Worm (Caenorhabditis elegans) whole organism, L3 larva: Measurements from ENCODE around the gene F10C2.5.

Experiments
- R02D3.7 ChIP-seq: fragments of 150-350 bp; optimal IDR thresholded peaks from 2 replicates; lab custom pipeline; 2014; ENCODE audit warnings: missing biosample characterization, missing genetic modification characterization
- ZK546.5 ChIP-seq: sonication (generic microtip); optimal IDR thresholded peaks from 2 replicates; lab custom pipeline; 2017; ENCODE audit warnings: missing biosample characterization, missing genetic modification characterization
- aly-2 ChIP-seq: fragments of 150-350 bp; optimal IDR thresholded peaks from 2 replicates; lab custom pipeline; 2014; ENCODE audit warnings: missing biosample characterization, missing genetic modification characterization
- ama-1 ChIP-seq: fragments of 150-350 bp; optimal IDR thresholded peaks from 2 replicates; lab custom pipeline; 2018
- ceh-16 ChIP-seq: sonication (generic microtip); optimal IDR thresholded peaks from 2 replicates; lab custom pipeline; 2017; ENCODE audit warnings: missing biosample characterization, missing genetic modification characterization
- ceh-28 ChIP-seq: fragments of 150-350 bp; optimal IDR thresholded peaks from 2 replicates; lab custom pipeline; 2014; ENCODE audit warnings: missing biosample characterization, missing genetic modification reagents, missing genetic modification characterization
- ceh-82 ChIP-seq: fragments of 150-350 bp; optimal IDR thresholded peaks from 2 replicates; lab custom pipeline; 2014; ENCODE audit warnings: missing biosample characterization, missing genetic modification characterization
- daf-12 ChIP-seq: fragments of 150-350 bp; optimal IDR thresholded peaks from 2 replicates; lab custom pipeline; 2014; ENCODE audit warnings: missing biosample characterization, missing genetic modification reagents, missing genetic modification characterization
- egl-27 ChIP-seq: sonication (generic microtip); optimal IDR thresholded peaks from 4 replicates; lab custom pipeline; 2017; ENCODE audit warnings: missing biosample characterization, missing genetic modification reagents, missing genetic modification characterization
- egl-5 ChIP-seq: fragments of 150-350 bp; optimal IDR thresholded peaks from 2 replicates; lab custom pipeline; 2017; ENCODE audit warnings: missing biosample characterization, missing genetic modification reagents, missing genetic modification characterization, inconsistent platforms
- elt-1 ChIP-seq: fragments of 150-350 bp; optimal IDR thresholded peaks from 2 replicates; lab custom pipeline; 2014; ENCODE audit warnings: missing biosample characterization, missing genetic modification characterization
- elt-2 ChIP-seq: sonication (generic microtip); optimal IDR thresholded peaks from 2 replicates; lab custom pipeline; 2016; ENCODE audit warnings: missing genetic modification reagents, mild to moderate bottlenecking, missing genetic modification characterization, missing compliant biosample characterization
- elt-3 ChIP-seq, 3 experiments: fragments of 150-350 bp in 1 of 3; sonication (generic microtip) in 2 of 3; optimal IDR thresholded peaks; 2 replicates in 2 of 3; 4 replicates in 1 of 3; lab custom pipeline; 2014 to 2017; ENCODE audit warnings: missing biosample characterization in 3 of 3, missing genetic modification characterization in 3 of 3
- eor-1 ChIP-seq, 2 experiments: fragments of 150-350 bp; optimal IDR thresholded peaks; 2 replicates each; lab custom pipeline; 2014 to 2018; ENCODE audit warnings: missing biosample characterization in 2 of 2, missing genetic modification characterization in 2 of 2
- fkh-10 ChIP-seq: sonication (generic microtip); optimal IDR thresholded peaks from 2 replicates; lab custom pipeline; 2017; ENCODE audit warnings: missing biosample characterization, missing genetic modification reagents, missing genetic modification characterization
- fos-1 ChIP-seq: fragments of 150-350 bp; optimal IDR thresholded peaks from 2 replicates; lab custom pipeline; 2014; ENCODE audit warnings: missing biosample characterization, missing genetic modification characterization
- hmg-11 ChIP-seq: sonication (generic microtip); optimal IDR thresholded peaks from 2 replicates; lab custom pipeline; 2016; ENCODE audit warnings: missing genetic modification characterization, missing compliant biosample characterization
- jun-1 ChIP-seq: fragments of 150-350 bp; optimal IDR thresholded peaks from 2 replicates; lab custom pipeline; 2014; ENCODE audit warnings: missing biosample characterization, missing genetic modification reagents, missing genetic modification characterization
- lin-15B ChIP-seq: fragments of 150-350 bp; optimal IDR thresholded peaks from 2 replicates; lab custom pipeline; 2014; ENCODE audit warnings: missing biosample characterization, missing genetic modification characterization
- lin-39 ChIP-seq: fragments of 150-350 bp; optimal IDR thresholded peaks from 2 replicates; lab custom pipeline; 2018; ENCODE audit warnings: missing biosample characterization, missing genetic modification reagents, missing genetic modification characterization
- lsy-12 ChIP-seq: sonication (generic microtip); optimal IDR thresholded peaks from 2 replicates; lab custom pipeline; 2016; ENCODE audit warnings: mild to moderate bottlenecking, missing genetic modification characterization, missing compliant biosample characterization
- nhr-11 ChIP-seq: fragments of 150-350 bp; optimal IDR thresholded peaks from 2 replicates; lab custom pipeline; 2014; ENCODE audit warnings: missing biosample characterization, missing genetic modification characterization
- nhr-12 ChIP-seq: fragments of 150-350 bp; optimal IDR thresholded peaks from 2 replicates; lab custom pipeline; 2014; ENCODE audit warnings: missing biosample characterization, missing genetic modification characterization
- nhr-23 ChIP-seq: fragments of 150-350 bp; optimal IDR thresholded peaks from 2 replicates; lab custom pipeline; 2014; ENCODE audit warnings: missing biosample characterization, missing genetic modification reagents, missing genetic modification characterization
- nhr-237 ChIP-seq: fragments of 150-350 bp; optimal IDR thresholded peaks from 2 replicates; lab custom pipeline; 2014; ENCODE audit warnings: missing biosample characterization, missing genetic modification characterization
- nhr-25 ChIP-seq: sonication (generic microtip); optimal IDR thresholded peaks from 2 replicates; lab custom pipeline; 2017; ENCODE audit warnings: missing biosample characterization, missing genetic modification characterization
- nhr-67 ChIP-seq: fragments of 150-350 bp; optimal IDR thresholded peaks from 2 replicates; lab custom pipeline; 2014; ENCODE audit warnings: missing biosample characterization, missing genetic modification characterization
- nhr-77 ChIP-seq: fragments of 150-350 bp; optimal IDR thresholded peaks from 2 replicates; lab custom pipeline; 2014; ENCODE audit warnings: missing biosample characterization, missing genetic modification characterization
- pha-4 ChIP-seq: fragments of 150-350 bp; optimal IDR thresholded peaks from 2 replicates; lab custom pipeline; 2014; ENCODE audit warnings: missing biosample characterization, missing genetic modification reagents, missing genetic modification characterization
- pqm-1 ChIP-seq: fragments of 150-350 bp; optimal IDR thresholded peaks from 2 replicates; lab custom pipeline; 2017; ENCODE audit warnings: missing biosample characterization, missing genetic modification characterization, inconsistent platforms
- sea-2 ChIP-seq: fragments of 150-350 bp; sonication (generic microtip); optimal IDR thresholded peaks from 4 replicates; lab custom pipeline; 2014; ENCODE audit warnings: missing biosample characterization, missing genetic modification reagents, missing genetic modification characterization
- skn-1 ChIP-seq: fragments of 150-350 bp; optimal IDR thresholded peaks from 2 replicates; lab custom pipeline; 2014; ENCODE audit warnings: missing biosample characterization, missing genetic modification characterization
- snpc-4 ChIP-seq: fragments of 150-350 bp; optimal IDR thresholded peaks from 2 replicates; lab custom pipeline; 2014; ENCODE audit warnings: missing biosample characterization, missing genetic modification characterization
- unc-39 ChIP-seq: sonication (generic microtip); optimal IDR thresholded peaks from 4 replicates; lab custom pipeline; 2017; ENCODE audit warnings: missing biosample characterization, missing genetic modification characterization
- unc-62 ChIP-seq: fragments of 150-350 bp; sonication (generic microtip); optimal IDR thresholded peaks from 4 replicates; lab custom pipeline; 2014; ENCODE audit warnings: missing biosample characterization, missing genetic modification reagents, missing genetic modification characterization
- ztf-11 ChIP-seq: fragments of 150-350 bp; optimal IDR thresholded peaks from 2 replicates; lab custom pipeline; 2014; ENCODE audit warnings: missing biosample characterization, missing genetic modification characterization
- ztf-4 ChIP-seq: fragments of 150-350 bp; optimal IDR thresholded peaks from 2 replicates; lab custom pipeline; 2014; ENCODE audit warnings: missing biosample characterization, missing genetic modification characterization

F10C2.5 gene

DNA sequence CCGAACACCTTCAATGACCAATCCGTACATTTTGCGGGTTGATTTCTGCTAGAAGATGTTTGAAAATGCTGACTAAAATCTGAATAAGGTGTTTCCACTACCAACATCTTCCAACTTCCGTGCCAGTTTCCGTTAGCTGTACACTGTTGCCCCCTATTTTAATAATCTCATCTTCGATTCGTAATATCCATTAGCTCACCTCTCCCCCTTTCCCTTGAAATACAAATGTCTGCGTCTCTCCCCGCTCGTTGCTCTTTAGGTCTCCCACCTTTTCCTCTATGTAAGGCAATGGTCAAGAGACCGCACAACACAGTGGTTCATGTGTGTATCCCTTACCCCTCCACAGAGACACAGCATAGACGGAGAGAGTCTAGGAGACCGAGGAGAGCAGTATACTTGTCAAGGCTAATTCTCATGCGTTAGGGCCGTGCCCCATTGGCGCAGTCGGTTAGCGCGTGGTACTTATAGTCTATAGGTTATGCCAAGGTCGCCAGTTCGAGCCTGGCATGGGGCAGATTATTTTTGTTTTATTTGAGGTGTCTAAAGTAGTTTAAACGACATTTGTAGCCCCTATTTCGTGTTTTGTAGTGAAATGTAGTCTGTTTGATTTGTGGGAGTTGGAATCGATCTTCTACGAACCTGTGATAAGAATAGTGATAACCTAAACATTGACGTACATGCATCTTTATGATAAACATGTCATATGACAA lies 43.3 kb upstream of the F10C2.5 start, which contains the start of gene gcy-33 (continued):
- peak; percentile 61 for TF ChIP-seq ceh-82
- TF ChIP-seq lin-39 (tag; lab: Kevin White, UChicago): peak; percentile 81
- peak; percentile 60 for TF ChIP-seq sea-2
- TF ChIP-seq nhr-11 (tag; lab: Kevin White, UChicago): no peak
- TF ChIP-seq nhr-12: no peak
- TF ChIP-seq ceh-16 (tag; lab: Kevin White, UChicago): no peak
- TF ChIP-seq pha-4 (tag; lab: Kevin White, UChicago): peak; percentile 79

DNA sequence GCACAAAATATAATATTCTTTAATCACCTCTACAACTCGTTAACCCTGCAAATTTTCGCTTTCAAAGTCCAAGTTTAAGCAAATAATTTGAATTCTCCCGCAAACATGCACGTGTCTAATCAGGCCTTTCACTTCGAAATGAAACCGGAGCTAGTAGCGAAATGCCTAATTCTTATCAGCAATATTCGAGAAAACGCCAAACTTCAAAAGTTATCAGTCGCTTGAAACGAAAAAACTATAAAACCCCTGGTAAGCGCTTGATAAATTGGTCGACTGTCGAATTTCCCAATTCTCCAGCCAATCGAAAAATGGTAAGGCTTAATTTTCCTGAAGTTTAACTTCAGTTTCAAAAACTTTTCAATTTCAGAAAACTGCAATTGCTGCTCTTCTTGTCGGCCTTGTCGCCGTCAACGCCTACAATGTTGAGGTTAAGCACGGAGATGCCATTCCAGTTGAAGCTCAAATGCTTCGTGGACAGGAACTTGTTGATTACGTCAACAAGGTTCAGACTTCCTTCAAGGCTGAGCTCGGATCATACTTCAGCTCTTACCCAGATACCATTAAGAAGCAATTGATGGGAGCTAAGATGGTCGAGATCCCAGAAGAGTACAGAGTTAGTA lies 42.3 kb upstream of the F10C2.5 start, which contains the start of gene cpr-9:
Gene cpr-9 (plus strand): TSS at position 188 of the 620 bp plus-strand sequence.
- no peak for TF ChIP-seq nhr-237 (tag; lab: Kevin White, UChicago)
- no peak for TF ChIP-seq hmg-11 (tag; lab: Kevin White, UChicago)
- peak; percentile 94 for TF ChIP-seq pqm-1 (tag; lab: Kevin White, UChicago)
- no peak for TF ChIP-seq nhr-11 (tag; lab: Kevin White, UChicago)
- TF ChIP-seq pha-4 (tag; lab: Kevin White, UChicago): peak; percentile 54
- TF ChIP-seq nhr-23 (tag; lab: Kevin White, UChicago): no peak
- no peak for TF ChIP-seq R02D3.7 (tag; lab: Kevin White, UChicago)
- TF ChIP-seq egl-27 (tag; lab: Kevin White, UChicago): no peak
- TF ChIP-seq lsy-12 (tag; lab: Kevin White, UChicago): no peak
- TF ChIP-seq elt-2 (tag; lab: Kevin White, UChicago): peak; percentile 93
- no peak for TF ChIP-seq jun-1 (tag; lab: Kevin White, UChicago)
- TF ChIP-seq elt-1 (tag; lab: Kevin White, UChicago): no peak
- no peak for TF ChIP-seq ceh-16 (tag; lab: Kevin White, UChicago)
- TF ChIP-seq ZK546.5: no peak
- TF ChIP-seq eor-1 (tag; optimal IDR thresholded peaks at IDR 0.05; lab: Kevin White, UChicago): no peak
- TF ChIP-seq ztf-4: no peak
- TF ChIP-seq nhr-67 (tag; lab: Kevin White, UChicago): no peak
- no peak for TF ChIP-seq lin-39 (tag; lab: Kevin White, UChicago)

DNA sequence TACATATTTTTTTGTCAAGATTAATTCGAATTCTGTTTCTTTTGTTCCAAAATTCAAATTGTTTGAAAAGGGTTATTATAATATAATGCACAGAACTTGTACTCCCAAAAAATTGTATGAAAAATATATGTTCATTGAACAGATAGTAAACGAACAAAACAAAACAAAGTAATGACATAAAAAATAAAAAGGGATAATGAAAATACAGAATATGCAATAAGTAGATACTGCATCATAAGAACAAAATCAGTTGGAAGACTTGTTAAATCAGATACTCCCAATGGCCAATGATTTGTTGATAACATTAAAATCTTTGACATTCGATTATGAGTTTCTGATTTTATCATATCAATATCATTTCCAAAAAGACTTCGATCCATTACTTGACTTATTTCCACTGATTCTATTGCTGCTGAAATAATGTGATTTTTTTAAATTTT lies 40.7 kb upstream of the F10C2.5 start:
- no peak for TF ChIP-seq egl-27 (tag; lab: Kevin White, UChicago)
- TF ChIP-seq hmg-11 (tag; lab: Kevin White, UChicago): no peak
- no peak for TF ChIP-seq unc-62
- peak; percentile 43 for TF ChIP-seq ceh-28
- TF ChIP-seq nhr-11 (tag; lab: Kevin White, UChicago): no peak
- peak; percentile 77 for TF ChIP-seq aly-2 (tag; lab: Kevin White, UChicago)
- peak; percentile 1 for TF ChIP-seq fos-1 (tag; lab: Kevin White, UChicago)
- TF ChIP-seq nhr-67 (tag; lab: Kevin White, UChicago): no peak
- TF ChIP-seq ZK546.5: no peak
- no peak for TF ChIP-seq ama-1 (lab: Kevin White, UChicago)
- no peak for TF ChIP-seq lin-39 (tag; lab: Kevin White, UChicago)
- TF ChIP-seq daf-12 (tag; lab: Kevin White, UChicago): no peak
- no peak for TF ChIP-seq lsy-12 (tag; lab: Kevin White, UChicago)
- TF ChIP-seq snpc-4 (tag; lab: Kevin White, UChicago): no peak
- no peak for TF ChIP-seq fkh-10 (GFP tag; lab: Kevin White, UChicago)
- no peak for TF ChIP-seq lin-15B (tag; lab: Kevin White, UChicago)
- TF ChIP-seq unc-39 (tag; lab: Kevin White, UChicago): no peak
- no peak for TF ChIP-seq ceh-16 (tag; lab: Kevin White, UChicago)
- peak; percentile 4 for TF ChIP-seq jun-1 (tag; lab: Kevin White, UChicago)
- TF ChIP-seq elt-1 (tag; lab: Kevin White, UChicago): no peak
- no peak for TF ChIP-seq egl-5 (tag; lab: Kevin White, UChicago)
- no peak for TF ChIP-seq pha-4 (tag; lab: Kevin White, UChicago)
- no peak for TF ChIP-seq nhr-77 (tag; lab: Kevin White, UChicago)
- TF ChIP-seq nhr-25 (tag; lab: Kevin White, UChicago): no peak
- TF ChIP-seq sea-2: no peak
- TF ChIP-seq elt-3 (tag; optimal IDR thresholded peaks at IDR 0.05; lab: Kevin White, UChicago): no peak
- TF ChIP-seq nhr-23 (tag; lab: Kevin White, UChicago): no peak
- TF ChIP-seq ztf-11 (tag; lab: Kevin White, UChicago): no peak
- no peak for TF ChIP-seq eor-1 (tag; optimal IDR thresholded peaks at IDR 0.05; lab: Kevin White, UChicago)
- TF ChIP-seq skn-1 (tag; lab: Kevin White, UChicago): no peak
- TF ChIP-seq pqm-1 (tag; lab: Kevin White, UChicago): no peak
- TF ChIP-seq nhr-237 (tag; lab: Kevin White, UChicago): no peak
- TF ChIP-seq elt-2 (tag; lab: Kevin White, UChicago): peak; percentile 35
